Worm (Caenorhabditis elegans): ENCODE data around the gene pept-1.

The pept-1 gene

ce11 chrX:6420681-6421080 lies 36.0 kb upstream of the pept-1 start, which contains the start of gene K10C2.12:
K10C2.12 (minus strand) TSS chrX:6420781.
- TF ChIP-seq mbf-1 (tag; optimal IDR thresholded peaks at IDR 0.05): no peak
- no peak for TF ChIP-seq skn-1 (tag; optimal IDR thresholded peaks at IDR 0.05)
- TF ChIP-seq ceh-82 (tag; optimal IDR thresholded peaks at IDR 0.05): no peak
- no peak for TF ChIP-seq gmeb-1 (tag; optimal IDR thresholded peaks at IDR 0.05)
- TF ChIP-seq lsy-2 (tag; optimal IDR thresholded peaks at IDR 0.05): no peak
- TF ChIP-seq ceh-16 (tag; optimal IDR thresholded peaks at IDR 0.05): no peak
- no peak for TF ChIP-seq fos-1 (tag; optimal IDR thresholded peaks at IDR 0.05)
- TF ChIP-seq elt-3 (tag; optimal IDR thresholded peaks at IDR 0.05): no peak
- no peak for TF ChIP-seq sem-4 (tag; optimal IDR thresholded peaks at IDR 0.05)
- no peak for TF ChIP-seq ama-1 (optimal IDR thresholded peaks at IDR 0.05)

ce11 chrX:6427147-6427546 lies 29.5 kb upstream of the pept-1 start:
- no peak for TF ChIP-seq egl-27 (tag; optimal IDR thresholded peaks at IDR 0.05)
- no peak for TF ChIP-seq C34F6.9 (tag; optimal IDR thresholded peaks at IDR 0.05)
- no peak for TF ChIP-seq nhr-10 (tag; optimal IDR thresholded peaks at IDR 0.05)
- TF ChIP-seq Y55F3AM.14 (GFP tag; optimal IDR thresholded peaks at IDR 0.05): no peak
- no peak for TF ChIP-seq ztf-1 (GFP tag; conservative IDR thresholded peaks at IDR 0.05)
- no peak for TF ChIP-seq unc-55 (GFP tag; optimal IDR thresholded peaks at IDR 0.05)
- no peak for TF ChIP-seq elt-3 (tag; optimal IDR thresholded peaks at IDR 0.05)
- TF ChIP-seq zag-1 (tag; optimal IDR thresholded peaks at IDR 0.05): no peak
- TF ChIP-seq ztf-11 (tag; optimal IDR thresholded peaks at IDR 0.05): no peak
- no peak for TF ChIP-seq blmp-1 (tag; optimal IDR thresholded peaks at IDR 0.05; ENCODE audit: insufficient read depth)
- no peak for TF ChIP-seq skn-1 (tag; optimal IDR thresholded peaks at IDR 0.05)
- peak; percentile 77 for TF ChIP-seq fos-1 (tag; optimal IDR thresholded peaks at IDR 0.05)
- TF ChIP-seq gmeb-1 (tag; optimal IDR thresholded peaks at IDR 0.05): no peak
- TF ChIP-seq crh-2 (tag; optimal IDR thresholded peaks at IDR 0.05): peak; percentile 49
- peak; percentile 55 for TF ChIP-seq sma-9 (GFP tag; optimal IDR thresholded peaks at IDR 0.05)
- no peak for TF ChIP-seq sma-9 (tag; optimal IDR thresholded peaks at IDR 0.05)
- no peak for TF ChIP-seq alr-1 (tag; optimal IDR thresholded peaks at IDR 0.05)
- no peak for TF ChIP-seq nhr-6 (tag; optimal IDR thresholded peaks at IDR 0.05)
- TF ChIP-seq lsy-2 (tag; optimal IDR thresholded peaks at IDR 0.05): no peak
- no peak for TF ChIP-seq nhr-25 (tag; optimal IDR thresholded peaks at IDR 0.05)
- TF ChIP-seq nhr-237 (tag; optimal IDR thresholded peaks at IDR 0.05): no peak
- no peak for TF ChIP-seq mdl-1 (tag; optimal IDR thresholded peaks at IDR 0.05)
- no peak for TF ChIP-seq elt-1 (tag; optimal IDR thresholded peaks at IDR 0.05)
- no peak for TF ChIP-seq unc-39 (tag; optimal IDR thresholded peaks at IDR 0.05)
- peak; percentile 28 for TF ChIP-seq nhr-129 (tag; optimal IDR thresholded peaks at IDR 0.05)
- TF ChIP-seq lin-39 (tag; optimal IDR thresholded peaks at IDR 0.05): no peak
- no peak for TF ChIP-seq sem-4 (tag; optimal IDR thresholded peaks at IDR 0.05)
- TF ChIP-seq mbf-1 (tag; optimal IDR thresholded peaks at IDR 0.05): no peak
- no peak for TF ChIP-seq R02D3.7 (tag; optimal IDR thresholded peaks at IDR 0.05)
- TF ChIP-seq F13H6.1 (tag; optimal IDR thresholded peaks at IDR 0.05): peak; percentile 27
- TF ChIP-seq mab-5 (tag; optimal IDR thresholded peaks at IDR 0.05): no peak
- no peak for TF ChIP-seq snpc-4 (tag; optimal IDR thresholded peaks at IDR 0.05)

- TF ChIP-seq fos-1 (tag; optimal IDR thresholded peaks at IDR 0.05): peak; percentile 62
- TF ChIP-seq crh-2 (tag; optimal IDR thresholded peaks at IDR 0.05): no peak
- TF ChIP-seq snpc-4 (tag; optimal IDR thresholded peaks at IDR 0.05): no peak
- TF ChIP-seq nhr-6 (tag; optimal IDR thresholded peaks at IDR 0.05): no peak
- TF ChIP-seq sma-9 (GFP tag; optimal IDR thresholded peaks at IDR 0.05): peak; percentile 17
- no peak for TF ChIP-seq sma-9 (tag; optimal IDR thresholded peaks at IDR 0.05)
- TF ChIP-seq aly-2 (tag; optimal IDR thresholded peaks at IDR 0.05): no peak
- no peak for TF ChIP-seq unc-39 (tag; optimal IDR thresholded peaks at IDR 0.05)
These were observed 27.1 kb upstream of the pept-1 start for ce11 chrX:6429552-6429951.

- TF ChIP-seq nhr-21 (tag; optimal IDR thresholded peaks at IDR 0.05) (no peak), fos-1 (tag; optimal IDR thresholded peaks at IDR 0.05) (peak; percentile 7)
These were observed 26.2 kb upstream of the pept-1 start, which contains the start of gene ctsa-2 for ce11 chrX:6430510-6430909. ctsa-2 (minus strand) TSS chrX:6430610.

- TF ChIP-seq lin-39 (tag; optimal IDR thresholded peaks at IDR 0.05) (no peak), mdl-1 (tag; optimal IDR thresholded peaks at IDR 0.05) (no peak), lsy-2 (tag; optimal IDR thresholded peaks at IDR 0.05) (no peak), mab-5 (tag; optimal IDR thresholded peaks at IDR 0.05) (no peak), R02D3.7 (tag; optimal IDR thresholded peaks at IDR 0.05) (no peak), egl-27 (tag; optimal IDR thresholded peaks at IDR 0.05) (no peak), ceh-82 (tag; optimal IDR thresholded peaks at IDR 0.05) (no peak), nhr-77 (tag; optimal IDR thresholded peaks at IDR 0.05) (no peak), lin-13 (GFP tag; optimal IDR thresholded peaks at IDR 0.05) (no peak), F13H6.1 (tag; optimal IDR thresholded peaks at IDR 0.05) (no peak), peb-1 (tag; optimal IDR thresholded peaks at IDR 0.05) (no peak), nhr-23 (tag; optimal IDR thresholded peaks at IDR 0.05) (no peak), aly-2 (tag; optimal IDR thresholded peaks at IDR 0.05) (no peak), nhr-10 (tag; optimal IDR thresholded peaks at IDR 0.05) (no peak), mbf-1 (tag; optimal IDR thresholded peaks at IDR 0.05) (no peak), dmd-4 (tag; optimal IDR thresholded peaks at IDR 0.05) (no peak), skn-1 (tag; optimal IDR thresholded peaks at IDR 0.05) (no peak), sma-3 (GFP tag; optimal IDR thresholded peaks at IDR 0.05) (no peak)
These were observed 23.0 kb upstream of the pept-1 start, which contains the start of gene K10C2.2 for ce11 chrX:6433688-6434087. K10C2.2 (minus strand) TSS chrX:6433788.
